Fruit fly (Drosophila melanogaster): ENCODE data around the gene CG7655.

Gene CG7655

DNA sequence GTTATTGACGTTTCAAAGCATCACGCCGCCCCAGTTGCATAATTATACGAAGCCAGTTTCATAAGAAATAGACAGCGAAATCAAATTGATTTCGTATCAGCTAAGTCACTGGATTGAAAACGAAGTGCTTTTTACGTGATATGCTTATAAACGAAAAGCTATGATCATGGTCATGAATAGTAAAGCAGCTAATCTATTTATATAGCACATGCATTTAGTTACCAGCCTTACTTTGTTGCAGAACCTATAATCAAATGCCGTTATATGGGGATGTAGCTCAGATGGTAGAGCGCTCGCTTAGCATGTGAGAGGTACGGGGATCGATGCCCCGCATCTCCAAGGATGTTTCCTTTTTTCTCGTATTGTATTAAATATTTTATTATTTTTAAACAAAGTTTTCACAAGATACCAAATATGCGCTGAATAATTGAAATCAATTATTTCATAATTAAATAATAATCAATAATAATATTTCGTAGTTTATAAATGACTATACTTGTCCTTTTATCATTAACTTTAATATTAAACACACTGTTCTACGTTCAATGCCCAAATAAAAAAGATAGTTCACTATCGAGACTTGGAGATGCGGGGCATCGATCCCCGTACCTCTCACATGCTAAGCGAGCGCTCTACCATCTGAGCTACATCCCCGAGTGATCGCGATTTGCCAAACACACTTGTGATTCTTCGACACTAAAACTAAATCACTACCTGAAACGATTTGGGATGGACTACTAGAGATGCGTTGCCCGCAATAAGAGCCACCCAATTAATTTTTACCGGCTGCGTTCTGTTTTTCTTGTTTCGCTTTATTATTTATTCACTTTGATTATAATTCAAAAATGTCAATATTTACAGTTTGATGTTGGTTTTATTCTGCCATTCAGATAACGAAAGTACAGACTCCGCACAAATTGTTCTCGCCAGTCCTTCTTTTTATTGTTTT, 36.1 kb upstream of the CG7655 start (continued):
- TF ChIP-seq Ets97D (GFP tag; optimal IDR thresholded peaks at IDR 0.05), result peak; percentile 6
- TF ChIP-seq fd102C (GFP tag; optimal IDR thresholded peaks at IDR 0.05), result peak; percentile 54
- TF ChIP-seq ara (GFP tag; IDR thresholded peaks at IDR 0.05), result peak; percentile 46; the same call in 1 of the 2 replicates

DNA sequence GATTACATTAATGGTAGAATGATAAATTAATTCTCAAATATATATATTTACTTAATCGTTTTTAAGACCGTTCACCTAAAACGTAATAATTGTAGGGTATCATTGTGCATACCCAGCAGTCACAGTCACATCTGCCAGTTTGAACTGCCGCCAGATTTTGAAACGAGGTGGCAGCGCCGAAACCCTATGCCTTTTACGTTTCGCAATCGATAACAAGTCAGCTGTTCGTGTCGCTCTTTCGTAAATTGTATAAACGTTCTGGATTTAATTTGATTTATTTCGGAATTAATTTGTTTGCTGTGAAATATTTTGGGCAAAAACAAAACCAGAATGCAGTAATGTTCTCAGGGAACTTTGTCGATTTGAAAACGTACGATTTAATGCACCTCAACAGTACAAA, 35.0 kb upstream of the CG7655 start, which contains the start of gene CG14322:
Gene CG14322, plus strand, starts transcription at position 236 of the 400 bp plus-strand sequence.
- TF ChIP-seq CG8388 (GFP tag; optimal IDR thresholded peaks at IDR 0.05) (no peak), lab (GFP tag; optimal IDR thresholded peaks at IDR 0.05) (no peak), run (tag; optimal IDR thresholded peaks at IDR 0.05) (no peak), org-1 (GFP tag; optimal IDR thresholded peaks at IDR 0.05) (no peak), B-H2 (GFP tag; optimal IDR thresholded peaks at IDR 0.05) (no peak), Rx (GFP tag; IDR thresholded peaks at IDR 0.05) (no peak), trem (tag; optimal IDR thresholded peaks at IDR 0.05) (peak; percentile 97), CG6854 (GFP tag; optimal IDR thresholded peaks at IDR 0.05) (no peak), CG9727 (GFP tag; optimal IDR thresholded peaks at IDR 0.05) (no peak), sisA (GFP tag; IDR thresholded peaks at IDR 0.05) (peak; percentile 31; the same call in 1 of the 2 replicates), insv (GFP tag; optimal IDR thresholded peaks at IDR 0.05) (no peak), Ets65A (GFP tag) (peak; percentile 27), cas (GFP tag; IDR thresholded peaks at IDR 0.05) (no peak), CG16779 (GFP tag; IDR thresholded peaks at IDR 0.05) (no peak), CG11504 (tag; optimal IDR thresholded peaks at IDR 0.05) (peak; percentile 25), HLH4C (GFP tag; IDR thresholded peaks at IDR 0.05; ENCODE audit: partially characterized antibody) (0 out of 3 replicates have a peak, but pooled peaks have one; percentile 21), CG10274 (GFP tag; optimal IDR thresholded peaks at IDR 0.05) (no peak), Gug (GFP tag; IDR thresholded peaks at IDR 0.05) (peak; percentile 54; the same call in 2 of the 4 replicates), p53 (GFP tag; optimal IDR thresholded peaks at IDR 0.05) (no peak), CG15073 (GFP tag; optimal IDR thresholded peaks at IDR 0.05) (no peak), HmgD (GFP tag; optimal IDR thresholded peaks at IDR 0.05) (no peak), gro (GFP tag; optimal IDR thresholded peaks at IDR 0.05) (no peak), CoRest (tag; optimal IDR thresholded peaks at IDR 0.05) (peak; percentile 12), pzg (GFP tag; optimal IDR thresholded peaks at IDR 0.05) (peak; percentile 59), Oaz (GFP tag; IDR thresholded peaks at IDR 0.05) (no peak), gsb-n (tag; optimal IDR thresholded peaks at IDR 0.05) (no peak), pfk (GFP tag; optimal IDR thresholded peaks at IDR 0.05) (peak; percentile 4), CG11085 (GFP tag; IDR thresholded peaks at IDR 0.05) (no peak), CG34224 (GFP tag; IDR thresholded peaks at IDR 0.05; ENCODE audit: partially characterized antibody) (no peak), CG15696 (tag; optimal IDR thresholded peaks at IDR 0.05) (peak; percentile 8), Dip3 (GFP tag; optimal IDR thresholded peaks at IDR 0.05) (no peak), CG33557 (GFP tag; optimal IDR thresholded peaks at IDR 0.05) (no peak), CG14667 (GFP tag; IDR thresholded peaks at IDR 0.05) (no peak), mld (GFP tag; IDR thresholded peaks at IDR 0.05; ENCODE audit: partially characterized antibody) (no peak), CG9437 (GFP tag; optimal IDR thresholded peaks at IDR 0.05) (peak; percentile 97), MESR4 (GFP tag; optimal IDR thresholded peaks at IDR 0.05) (peak; percentile 12), row (GFP tag; IDR thresholded peaks at IDR 0.05) (peak; percentile 76), sc (optimal IDR thresholded peaks at IDR 0.05) (no peak), sc (GFP tag; optimal IDR thresholded peaks at IDR 0.05) (no peak), tap (tag; optimal IDR thresholded peaks at IDR 0.05) (no peak), bbx (GFP tag; IDR thresholded peaks at IDR 0.05; ENCODE audit: partially characterized antibody) (no peak), CG1602 (GFP tag; optimal IDR thresholded peaks at IDR 0.05) (no peak), CG4730 (GFP tag; IDR thresholded peaks at IDR 0.05) (no peak), fru (optimal IDR thresholded peaks at IDR 0.05) (no peak), Ets97D (GFP tag; optimal IDR thresholded peaks at IDR 0.05) (peak; percentile 6)
